Fruit fly (Drosophila melanogaster) whole organism, embryonic: Measurements from ENCODE around the gene Ttc19.

Experiments
- CG11085 ChIP-seq: fragments of 200-800 bp; sonication (Bioruptor generic); IDR thresholded peaks from 2 replicates; pipeline ENCODE4 v1.3.6; 2022; ENCODE audit warnings: missing biosample characterization, missing genetic modification characterization
- CG13287 ChIP-seq: fragments of 200-800 bp; sonication (Bioruptor generic); IDR thresholded peaks from 2 replicates; pipeline ENCODE4 v1.3.6; 2022; ENCODE audit warnings: missing biosample characterization, missing genetic modification characterization; ENCODE audit not compliant: partially characterized antibody
- CG13624 ChIP-seq: fragments of 200-800 bp; sonication (Bioruptor generic); optimal IDR thresholded peaks from 2 replicates; lab custom pipeline; 2016; ENCODE audit warnings: missing biosample characterization, missing genetic modification characterization
- CG14014 ChIP-seq: fragments of 200-800 bp; sonication (Bioruptor generic); IDR thresholded peaks from 2 replicates; pipeline ENCODE4 v1.3.6; 2022; ENCODE audit warnings: missing biosample characterization, missing genetic modification characterization
- CG14710 ChIP-seq: fragments of 200-800 bp; sonication (Bioruptor generic); optimal IDR thresholded peaks from 3 replicates; lab custom pipeline; 2019; ENCODE audit warnings: missing biosample characterization, mild to moderate bottlenecking, missing genetic modification characterization, moderate library complexity
- CG16815 ChIP-seq: fragments of 200-800 bp; sonication (Bioruptor generic); optimal IDR thresholded peaks from 3 replicates; lab custom pipeline; 2017; ENCODE audit warnings: missing biosample characterization, mild to moderate bottlenecking, missing genetic modification characterization
- CG3726 ChIP-seq: fragments of 200-800 bp; sonication (Bioruptor generic); IDR thresholded peaks from 3 replicates; pipeline ENCODE4, ENCODE4 v1.3.6; 2022; ENCODE audit warnings: missing biosample characterization, missing genetic modification characterization
- CG43689 ChIP-seq: fragments of 200-800 bp; sonication (Bioruptor generic); IDR thresholded peaks from 2 replicates; pipeline ENCODE4 v1.3.6; 2022; ENCODE audit warnings: missing biosample characterization, missing genetic modification characterization
- CG4854 ChIP-seq: fragments of 200-800 bp; sonication (Bioruptor generic); optimal IDR thresholded peaks from 2 replicates; lab custom pipeline; 2016; ENCODE audit warnings: missing biosample characterization, missing genetic modification characterization, inconsistent platforms
- CG6175 ChIP-seq: fragments of 200-800 bp; sonication (Bioruptor generic); IDR thresholded peaks from 3 replicates; pipeline ENCODE4 v1.3.6; 2022; ENCODE audit warnings: missing biosample characterization, missing genetic modification characterization
- CG7963 ChIP-seq: fragments of 200-800 bp; sonication (Bioruptor generic); IDR thresholded peaks from 3 replicates; pipeline ENCODE4 v1.3.6; 2022; ENCODE audit warnings: missing biosample characterization, missing genetic modification characterization; ENCODE audit not compliant: partially characterized antibody
- CG7987 ChIP-seq: fragments of 200-800 bp; sonication (Bioruptor generic); optimal IDR thresholded peaks from 2 replicates; lab custom pipeline; 2018; ENCODE audit warnings: missing biosample characterization, mild to moderate bottlenecking, missing genetic modification characterization, moderate library complexity
- CG8290 ChIP-seq, 3 experiments: fragments of 200-800 bp; sonication (Bioruptor generic); optimal IDR thresholded peaks; 2 replicates each; lab custom pipeline; 2016 to 2019; ENCODE audit warnings: missing biosample characterization in 3 of 3, missing genetic modification characterization in 3 of 3, mild to moderate bottlenecking in 2 of 3, moderate library complexity in 1 of 3
- CG8765 ChIP-seq: fragments of 200-800 bp; sonication (Bioruptor generic); IDR thresholded peaks from 2 replicates; pipeline ENCODE4 v1.3.6; 2022; ENCODE audit warnings: missing biosample characterization, missing genetic modification characterization
- CG8924 ChIP-seq: fragments of 200-800 bp; optimal IDR thresholded peaks from 3 replicates; lab custom pipeline; 2019; ENCODE audit warnings: missing biosample characterization, mild to moderate bottlenecking, missing genetic modification characterization, moderate library complexity
- CG9437 ChIP-seq: fragments of 200-800 bp; sonication (Bioruptor generic); optimal IDR thresholded peaks from 2 replicates; lab custom pipeline; 2018; ENCODE audit warnings: missing biosample characterization, mild to moderate bottlenecking, missing genetic modification characterization
- CG9609 ChIP-seq: fragments of 200-800 bp; sonication (Bioruptor generic); optimal IDR thresholded peaks from 3 replicates; lab custom pipeline; 2016; ENCODE audit warnings: missing biosample characterization, missing genetic modification characterization
- CG9817 ChIP-seq: fragments of 200-800 bp; sonication (Bioruptor generic); optimal IDR thresholded peaks from 2 replicates; lab custom pipeline; 2018; ENCODE audit warnings: missing biosample characterization, mild to moderate bottlenecking, missing genetic modification characterization, moderate library complexity
- CG9932 ChIP-seq: fragments of 200-800 bp; sonication (Bioruptor generic); IDR thresholded peaks from 2 replicates; pipeline ENCODE4 v1.3.6; 2022; ENCODE audit warnings: missing biosample characterization, missing genetic modification characterization
- Dip2 ChIP-seq: fragments of 200-800 bp; sonication (Bioruptor generic); IDR thresholded peaks from 2 replicates; pipeline ENCODE4 v1.3.6; 2022; ENCODE audit warnings: missing biosample characterization, missing genetic modification characterization
- Fer1 ChIP-seq: fragments of 200-800 bp; sonication (Bioruptor generic); optimal IDR thresholded peaks from 2 replicates; lab custom pipeline; 2017; ENCODE audit warnings: missing biosample characterization, mild to moderate bottlenecking, missing genetic modification characterization
- Fer2 ChIP-seq: fragments of 200-800 bp; sonication (Bioruptor generic); optimal IDR thresholded peaks from 2 replicates; lab custom pipeline; 2018; ENCODE audit warnings: missing biosample characterization, mild to moderate bottlenecking, missing genetic modification characterization, moderate library complexity
- Gsc ChIP-seq: fragments of 200-800 bp; sonication (Bioruptor generic); IDR thresholded peaks from 2 replicates; pipeline ENCODE4 v1.3.6; 2022; ENCODE audit warnings: missing biosample characterization, missing genetic modification characterization
- HLH4C ChIP-seq: fragments of 200-800 bp; sonication (Bioruptor generic); IDR thresholded peaks from 3 replicates; pipeline ENCODE4 v1.3.6; 2022; ENCODE audit warnings: missing biosample characterization, missing genetic modification characterization; ENCODE audit not compliant: partially characterized antibody
- Hmr ChIP-seq: fragments of 200-800 bp; sonication (Bioruptor generic); optimal IDR thresholded peaks from 3 replicates; lab custom pipeline; 2017; ENCODE audit warnings: mild to moderate bottlenecking, missing biosample characterization, missing genetic modification reagents, missing genetic modification characterization
- Mad ChIP-seq: fragments of 200-800 bp; sonication (Bioruptor generic); optimal IDR thresholded peaks from 2 replicates; lab custom pipeline; 2016; ENCODE audit warnings: missing biosample characterization, missing genetic modification characterization
- Max ChIP-seq: fragments of 200-800 bp; sonication (Bioruptor generic); optimal IDR thresholded peaks from 2 replicates; lab custom pipeline; 2016; ENCODE audit warnings: missing biosample characterization, mild to moderate bottlenecking, missing genetic modification characterization
- bab2 ChIP-seq: fragments of 200-800 bp; sonication (Bioruptor generic); optimal IDR thresholded peaks from 2 replicates; lab custom pipeline; 2016; ENCODE audit warnings: missing biosample characterization, missing genetic modification characterization
- bsh ChIP-seq, 2 experiments: fragments of 200-800 bp; sonication (Bioruptor generic); optimal IDR thresholded peaks; 2 replicates each; lab custom pipeline; 2017 to 2018; ENCODE audit warnings: mild to moderate bottlenecking in 2 of 2, missing biosample characterization in 2 of 2, missing genetic modification characterization in 2 of 2, moderate library complexity in 1 of 2
- btn ChIP-seq: fragments of 200-800 bp; sonication (Bioruptor generic); optimal IDR thresholded peaks from 2 replicates; lab custom pipeline; 2016; ENCODE audit warnings: missing biosample characterization, missing genetic modification characterization
- cad ChIP-seq: fragments of >200 bp; optimal IDR thresholded peaks from 2 replicates; lab custom pipeline; 2017; ENCODE audit warnings: missing biosample characterization, missing genetic modification characterization
- cg ChIP-seq: fragments of 200-800 bp; sonication (Bioruptor generic); optimal IDR thresholded peaks from 3 replicates; lab custom pipeline; 2019; ENCODE audit warnings: missing biosample characterization, mild to moderate bottlenecking, missing genetic modification characterization, moderate library complexity
- chm ChIP-seq: fragments of 200-800 bp; sonication (Bioruptor generic); IDR thresholded peaks from 2 replicates; pipeline ENCODE4 v1.3.6; 2022; ENCODE audit warnings: missing biosample characterization, missing genetic modification characterization
- corto ChIP-seq: fragments of 200-800 bp; sonication (Bioruptor generic); optimal IDR thresholded peaks from 2 replicates; lab custom pipeline; 2016; ENCODE audit warnings: missing biosample characterization, mild to moderate bottlenecking, missing genetic modification characterization, moderate library complexity
- ems ChIP-seq: fragments of 200-800 bp; sonication (Bioruptor generic); optimal IDR thresholded peaks from 3 replicates; lab custom pipeline; 2016; ENCODE audit warnings: missing biosample characterization, missing genetic modification characterization
- en ChIP-seq: fragments of 200-800 bp; sonication (Bioruptor generic); optimal IDR thresholded peaks from 2 replicates; lab custom pipeline; 2016; ENCODE audit warnings: missing biosample characterization, missing genetic modification characterization
- gcm ChIP-seq: fragments of 200-800 bp; sonication (Bioruptor generic); optimal IDR thresholded peaks from 2 replicates; lab custom pipeline; 2019; ENCODE audit warnings: missing biosample characterization, mild to moderate bottlenecking, missing genetic modification characterization, moderate library complexity
- grn ChIP-seq: fragments of 200-800 bp; sonication (Bioruptor generic); optimal IDR thresholded peaks from 3 replicates; lab custom pipeline; 2017; ENCODE audit warnings: missing biosample characterization, missing genetic modification characterization
- gsb-n ChIP-seq: fragments of 200-800 bp; sonication (Bioruptor generic); optimal IDR thresholded peaks from 3 replicates; lab custom pipeline; 2018; ENCODE audit warnings: missing biosample characterization, mild to moderate bottlenecking, missing genetic modification characterization
- knrl ChIP-seq: fragments of 200-800 bp; sonication (Bioruptor generic); IDR thresholded peaks from 3 replicates; pipeline ENCODE4 v1.3.6; 2022; ENCODE audit warnings: missing biosample characterization, missing genetic modification characterization; ENCODE audit not compliant: partially characterized antibody
- lmd ChIP-seq: fragments of 200-800 bp; sonication (Bioruptor generic); IDR thresholded peaks from 2 replicates; pipeline ENCODE4 v1.3.6; 2022; ENCODE audit warnings: missing biosample characterization, missing genetic modification characterization
- maf-S ChIP-seq: fragments of 200-800 bp; sonication (Bioruptor generic); optimal IDR thresholded peaks from 2 replicates; lab custom pipeline; 2016; ENCODE audit warnings: missing biosample characterization, missing genetic modification characterization
- mam ChIP-seq: fragments of 200-800 bp; sonication (Bioruptor generic); optimal IDR thresholded peaks from 3 replicates; lab custom pipeline; 2016; ENCODE audit warnings: missing biosample characterization, missing genetic modification characterization
- p53 ChIP-seq: fragments of 200-800 bp; sonication (Bioruptor generic); optimal IDR thresholded peaks from 2 replicates; lab custom pipeline; 2016; ENCODE audit warnings: missing biosample characterization, missing genetic modification characterization
- tgo ChIP-seq: fragments of 200-800 bp; sonication (Bioruptor generic); IDR thresholded peaks from 3 replicates; pipeline ENCODE4 v1.3.6; 2022; ENCODE audit warnings: missing biosample characterization, missing genetic modification characterization
- tll ChIP-seq, 2 experiments: fragments of 200-800 bp in 1 of 2; fragments of >200 bp in 1 of 2; sonication (Bioruptor generic) in 1 of 2; optimal IDR thresholded peaks; 2 replicates each; lab custom pipeline; 2017 to 2019; ENCODE audit warnings: missing biosample characterization in 2 of 2, missing genetic modification characterization in 2 of 2, mild to moderate bottlenecking in 1 of 2, moderate library complexity in 1 of 2
- wek ChIP-seq: fragments of 200-800 bp; sonication (Bioruptor generic); optimal IDR thresholded peaks from 3 replicates; lab custom pipeline; 2018; ENCODE audit warnings: missing biosample characterization, mild to moderate bottlenecking, missing genetic modification characterization, moderate library complexity
- z ChIP-seq: fragments of 200-800 bp; sonication (Bioruptor generic); IDR thresholded peaks from 3 replicates; pipeline ENCODE4 v1.3.6; 2022; ENCODE audit warnings: missing biosample characterization, missing genetic modification characterization
- zen2 ChIP-seq: fragments of 200-800 bp; sonication (Bioruptor generic); IDR thresholded peaks from 3 replicates; pipeline ENCODE4 v1.3.6; 2022; ENCODE audit warnings: missing biosample characterization, missing genetic modification characterization; ENCODE audit not compliant: partially characterized antibody

The Ttc19 gene

DNA sequence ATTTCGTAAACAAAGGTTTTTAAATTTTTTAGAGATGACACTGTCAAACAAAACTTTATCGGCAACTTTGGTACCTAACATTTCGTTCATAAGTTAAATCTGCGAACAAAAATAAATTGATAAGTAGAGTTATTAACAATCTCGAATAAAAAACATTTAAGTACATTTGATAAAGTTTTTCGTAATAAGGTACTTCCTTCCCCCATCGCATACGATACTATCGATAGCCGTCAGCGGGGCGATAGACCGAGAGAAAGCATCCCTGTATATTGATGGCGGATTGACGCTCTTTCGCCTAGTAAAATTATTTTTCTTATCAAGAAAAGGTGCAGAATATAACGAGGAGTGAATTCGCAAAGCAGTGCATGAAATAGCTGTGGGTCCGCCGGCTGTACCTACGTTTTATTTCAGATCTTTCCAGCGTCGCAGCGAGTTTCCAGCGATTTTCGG, at the start of gene Ttc19, which contains the start of gene Acn (continued):
- TF ChIP-seq CG9817 (tag; lab: Kevin White, UChicago) (peak; percentile 88), chm (peak; percentile 73), wek (peak; percentile 76), CG14014 (peak; percentile 78), CG14710 (peak; percentile 90), Gsc (GFP tag; lab: Robert Waterston, UW) (0 out of 2 replicates have a peak, but pooled peaks have one; percentile 20), gsb-n (no peak), z (GFP tag; lab: Robert Waterston, UW) (no peak), knrl (GFP tag; lab: Robert Waterston, UW) (peak; percentile 96), Mad (GFP tag; lab: Kevin White, UChicago) (peak; percentile 81), mam (GFP tag; lab: Kevin White, UChicago) (peak; percentile 93), CG8290 (GFP tag; optimal IDR thresholded peaks at IDR 0.05; lab: Kevin White, UChicago) (peak; percentile 79), CG8290 (tag; optimal IDR thresholded peaks at IDR 0.05; lab: Kevin White, UChicago) (peak in 1 of 2 experiments; percentile 50), bsh (GFP tag; optimal IDR thresholded peaks at IDR 0.05; lab: Kevin White, UChicago) (peak; percentile 7 to 80), corto (GFP tag; lab: Kevin White, UChicago) (no peak), p53 (GFP tag; lab: Kevin White, UChicago) (peak; percentile 65), CG3726 (GFP tag; lab: Robert Waterston, UW) (peak; percentile 62; the same call in 1 of the 3 replicates), lmd (peak; percentile 79), CG11085 (peak; percentile 65), CG7963 (GFP tag; lab: Robert Waterston, UW) (peak; percentile 92), maf-S (peak; percentile 89), tll (GFP tag; optimal IDR thresholded peaks at IDR 0.05; lab: Kevin White, UChicago) (no peak), Fer2 (peak; percentile 71), CG13624 (GFP tag; lab: Kevin White, UChicago) (peak; percentile 92), cg (no peak), CG16815 (peak; percentile 73), btn (GFP tag; lab: Kevin White, UChicago) (peak; percentile 56), ems (peak; percentile 85), CG8924 (tag; lab: Kevin White, UChicago) (peak; percentile 85), CG4854 (GFP tag; lab: Kevin White, UChicago) (peak; percentile 78), Fer1 (GFP tag; lab: Kevin White, UChicago) (peak; percentile 75), Hmr (GFP tag; lab: Kevin White, UChicago) (no peak), CG13287 (peak; percentile 95), CG8765 (GFP tag; lab: Robert Waterston, UW) (peak; percentile 82), cad (GFP tag; lab: Kevin White, UChicago) (no peak), Max (GFP tag; lab: Kevin White, UChicago) (peak; percentile 78), grn (no peak), Dip2 (GFP tag; lab: Robert Waterston, UW) (no peak), HLH4C (peak; percentile 92), gcm (peak; percentile 67), bab2 (peak; percentile 90), CG9437 (GFP tag; lab: Kevin White, UChicago) (peak; percentile 82), zen2 (peak; percentile 79; the same call in 2 of the 3 replicates), CG6175 (GFP tag; lab: Robert Waterston, UW) (peak; percentile 61; the same call in 1 of the 3 replicates), CG9609 (GFP tag; lab: Kevin White, UChicago) (peak; percentile 90), CG43689 (GFP tag; lab: Robert Waterston, UW) (0 out of 2 replicates have a peak, but pooled peaks have one; percentile 9), CG9932 (GFP tag; lab: Robert Waterston, UW) (peak; percentile 92), tgo (GFP tag; lab: Robert Waterston, UW) (peak; percentile 86), CG7987 (GFP tag; lab: Kevin White, UChicago) (peak; percentile 53), en (peak; percentile 76)
